Fruit fly (Drosophila melanogaster) whole organism, prepupa: ENCODE data around the gene Sfxn2.

ENCODE experiments used
- CG10631 ChIP-seq: fragments of 200-800 bp; sonication (Bioruptor generic); optimal IDR thresholded peaks from 2 replicates; lab custom pipeline; 2016; ENCODE audit warnings: missing biosample characterization, missing genetic modification characterization
- CG32006 ChIP-seq: fragments of 200-800 bp; sonication (Bioruptor generic); optimal IDR thresholded peaks from 3 replicates; lab custom pipeline; 2017; ENCODE audit warnings: missing biosample characterization, mild to moderate bottlenecking, missing genetic modification characterization
- CG6276 ChIP-seq: fragments of 200-800 bp; sonication (Bioruptor generic); optimal IDR thresholded peaks from 2 replicates; lab custom pipeline; 2017; ENCODE audit warnings: missing biosample characterization, mild to moderate bottlenecking, missing genetic modification characterization
- CG6854 ChIP-seq: fragments of 200-800 bp; sonication (Bioruptor generic); optimal IDR thresholded peaks from 2 replicates; lab custom pipeline; 2017; ENCODE audit warnings: missing biosample characterization, mild to moderate bottlenecking, missing genetic modification characterization
- CG9139 ChIP-seq: fragments of 200-800 bp; sonication (Bioruptor generic); optimal IDR thresholded peaks from 3 replicates; lab custom pipeline; 2017; ENCODE audit warnings: missing biosample characterization, mild to moderate bottlenecking, missing genetic modification characterization
- Eip75B ChIP-seq: fragments of 200-800 bp; sonication (Bioruptor generic); optimal IDR thresholded peaks from 3 replicates; lab custom pipeline; 2016; ENCODE audit warnings: missing biosample characterization, missing genetic modification characterization
- spab ChIP-seq: fragments of 200-800 bp; sonication (Bioruptor generic); optimal IDR thresholded peaks from 2 replicates; lab custom pipeline; 2017; ENCODE audit warnings: missing biosample characterization, mild to moderate bottlenecking, missing genetic modification characterization, missing genetic modification reagents

DNA sequence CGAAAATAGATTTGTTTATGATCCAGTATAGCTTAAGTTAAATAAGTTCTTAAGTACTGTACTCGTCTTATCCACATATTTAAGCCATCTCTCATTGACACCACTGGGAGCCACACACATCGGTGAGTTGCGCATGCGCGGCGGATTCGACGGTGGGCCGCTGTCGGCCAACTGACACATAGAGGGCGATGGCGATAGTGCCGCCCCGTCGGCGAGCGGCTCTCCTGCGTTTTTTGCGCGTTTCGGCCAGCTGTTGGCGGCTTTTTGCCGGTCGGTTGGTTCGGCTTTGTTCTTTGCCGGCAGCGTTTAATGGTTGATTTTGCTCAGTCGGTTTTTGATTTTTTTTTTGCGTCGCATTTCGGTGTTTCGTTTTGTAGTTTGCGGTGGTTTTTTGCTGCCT is 8.7 kb upstream of the Sfxn2 start:
- TF ChIP-seq spab (GFP tag; lab: Kevin White, UChicago) = no peak
- TF ChIP-seq CG9139 = no peak
- TF ChIP-seq CG6276 (GFP tag; lab: Kevin White, UChicago) = no peak
- no peak for TF ChIP-seq CG10631 (GFP tag; lab: Kevin White, UChicago)
- no peak for TF ChIP-seq CG32006
- no peak for TF ChIP-seq CG6854
- TF ChIP-seq Eip75B (GFP tag; lab: Kevin White, UChicago) = no peak
